Fruit fly (Drosophila melanogaster) whole organism, adult: ENCODE data around the gene pav.

Source experiments
- CG12768 ChIP-seq: fragments of 200-800 bp; sonication (Bioruptor generic); optimal IDR thresholded peaks from 2 replicates; lab custom pipeline; 2017; ENCODE audit warnings: missing biosample characterization, missing genetic modification characterization, mild to moderate bottlenecking, moderate library complexity, missing genetic modification reagents
- CG5204 ChIP-seq: fragments of 200-800 bp; sonication (Bioruptor generic); optimal IDR thresholded peaks from 2 replicates; lab custom pipeline; 2016; ENCODE audit warnings: missing biosample characterization, missing genetic modification characterization
- CG7045 ChIP-seq: fragments of 200-800 bp; sonication (Bioruptor generic); optimal IDR thresholded peaks from 2 replicates; lab custom pipeline; 2017; ENCODE audit warnings: missing biosample characterization, mild to moderate bottlenecking, missing genetic modification characterization
- CG7101 ChIP-seq: fragments of 200-800 bp; sonication (Bioruptor generic); optimal IDR thresholded peaks from 2 replicates; lab custom pipeline; 2018; ENCODE audit warnings: missing biosample characterization, mild to moderate bottlenecking, missing genetic modification characterization, moderate library complexity
- Crg-1 ChIP-seq: fragments of 200-800 bp; sonication (Bioruptor generic); optimal IDR thresholded peaks from 2 replicates; lab custom pipeline; 2016; ENCODE audit warnings: missing biosample characterization, missing genetic modification characterization
- Mnt ChIP-seq: fragments of 200-800 bp; sonication (Bioruptor generic); optimal IDR thresholded peaks from 2 replicates; lab custom pipeline; 2016; ENCODE audit warnings: missing biosample characterization, mild to moderate bottlenecking, missing genetic modification characterization
- bab1 ChIP-seq: fragments of 200-800 bp; sonication (Bioruptor generic); optimal IDR thresholded peaks from 3 replicates; lab custom pipeline; 2019; ENCODE audit warnings: missing biosample characterization, mild to moderate bottlenecking, missing genetic modification characterization, moderate library complexity
- cnc ChIP-seq, 2 experiments: fragments of >200 bp; optimal IDR thresholded peaks; 2 replicates each; lab custom pipeline; 2017
- kay ChIP-seq: fragments of 200-800 bp; sonication (Bioruptor generic); peaks from one replicate; lab custom pipeline; 2016; ENCODE audit warnings: missing biosample characterization, missing genetic modification characterization, borderline replicate concordance

DNA sequence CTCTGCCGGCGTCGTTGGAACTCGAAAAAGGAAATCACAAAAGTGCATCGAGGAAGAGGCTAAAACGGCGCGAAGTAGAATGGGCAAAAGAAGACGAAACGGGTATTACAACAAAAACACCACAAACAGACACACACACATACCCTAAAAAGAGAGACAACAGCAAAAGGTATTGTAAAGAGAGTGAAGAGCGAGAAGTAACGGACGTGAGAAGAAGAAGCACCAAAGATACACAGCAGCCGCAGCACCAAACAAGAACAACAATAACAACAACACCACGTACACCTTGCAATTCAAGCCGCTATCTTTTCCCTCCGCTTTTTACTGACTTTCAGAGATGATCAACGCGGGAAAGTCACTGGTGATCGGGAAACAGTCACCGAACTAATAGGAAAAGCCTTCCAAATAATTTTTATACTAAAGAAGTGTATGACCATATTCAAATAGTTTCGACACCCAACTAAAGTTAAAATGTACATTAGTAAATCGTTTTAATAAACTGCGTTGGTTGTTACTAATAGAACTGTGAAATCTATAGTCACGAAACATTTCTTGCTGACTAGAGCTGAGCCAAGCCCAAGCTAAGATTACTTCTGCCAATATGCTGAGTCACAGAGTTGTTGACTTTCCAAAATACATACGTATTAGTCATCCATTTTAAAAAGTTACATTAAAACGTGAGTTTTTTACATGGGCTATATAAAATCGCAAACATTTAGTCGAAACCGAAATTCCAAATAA, 9.8 kb downstream of the pav start:
- TF ChIP-seq CG12768 (GFP tag; lab: Kevin White, UChicago), result no peak
- no peak for TF ChIP-seq CG7101 (tag; lab: Kevin White, UChicago)
- peak in 1 of 2 experiments; percentile 43 for TF ChIP-seq cnc (optimal IDR thresholded peaks at IDR 0.05; lab: Kevin White, UChicago)
- no peak for TF ChIP-seq Mnt (GFP tag; lab: Kevin White, UChicago)
- no peak for TF ChIP-seq CG7045 (GFP tag; lab: Kevin White, UChicago)
- TF ChIP-seq bab1 (GFP tag; lab: Kevin White, UChicago), result no peak
- TF ChIP-seq CG5204 (GFP tag; lab: Kevin White, UChicago), result no peak
- no peak for TF ChIP-seq Crg-1
- TF ChIP-seq kay (GFP tag; lab: Kevin White, UChicago), result no peak
